Worm (Caenorhabditis elegans) whole organism, L3 larva: ENCODE measurements around the gene dlst-1.

Experiments used
- R02D3.7 ChIP-seq: fragments of 150-350 bp; optimal IDR thresholded peaks from 2 replicates; lab custom pipeline; 2014; ENCODE audit warnings: missing biosample characterization, missing genetic modification characterization
- ZK546.5 ChIP-seq: sonication (generic microtip); optimal IDR thresholded peaks from 2 replicates; lab custom pipeline; 2017; ENCODE audit warnings: missing biosample characterization, missing genetic modification characterization
- aly-2 ChIP-seq: fragments of 150-350 bp; optimal IDR thresholded peaks from 2 replicates; lab custom pipeline; 2014; ENCODE audit warnings: missing biosample characterization, missing genetic modification characterization
- ama-1 ChIP-seq: fragments of 150-350 bp; optimal IDR thresholded peaks from 2 replicates; lab custom pipeline; 2018
- ceh-16 ChIP-seq: sonication (generic microtip); optimal IDR thresholded peaks from 2 replicates; lab custom pipeline; 2017; ENCODE audit warnings: missing biosample characterization, missing genetic modification characterization
- ceh-82 ChIP-seq: fragments of 150-350 bp; optimal IDR thresholded peaks from 2 replicates; lab custom pipeline; 2014; ENCODE audit warnings: missing biosample characterization, missing genetic modification characterization
- ceh-9 ChIP-seq: sonication (generic microtip); optimal IDR thresholded peaks from 2 replicates; lab custom pipeline; 2018; ENCODE audit warnings: missing biosample characterization, missing genetic modification characterization
- daf-12 ChIP-seq: fragments of 150-350 bp; optimal IDR thresholded peaks from 2 replicates; lab custom pipeline; 2014; ENCODE audit warnings: missing biosample characterization, missing genetic modification reagents, missing genetic modification characterization
- elt-1 ChIP-seq: fragments of 150-350 bp; optimal IDR thresholded peaks from 2 replicates; lab custom pipeline; 2014; ENCODE audit warnings: missing biosample characterization, missing genetic modification characterization
- elt-2 ChIP-seq: sonication (generic microtip); optimal IDR thresholded peaks from 2 replicates; lab custom pipeline; 2016; ENCODE audit warnings: missing genetic modification reagents, mild to moderate bottlenecking, missing genetic modification characterization, missing compliant biosample characterization
- elt-3 ChIP-seq, 3 experiments: fragments of 150-350 bp in 1 of 3; sonication (generic microtip) in 2 of 3; optimal IDR thresholded peaks; 2 replicates in 2 of 3; 4 replicates in 1 of 3; lab custom pipeline; 2014 to 2017; ENCODE audit warnings: missing biosample characterization in 3 of 3, missing genetic modification characterization in 3 of 3
- eor-1 ChIP-seq, 2 experiments: fragments of 150-350 bp; optimal IDR thresholded peaks; 2 replicates each; lab custom pipeline; 2014 to 2018; ENCODE audit warnings: missing biosample characterization in 2 of 2, missing genetic modification characterization in 2 of 2
- fkh-10 ChIP-seq: sonication (generic microtip); optimal IDR thresholded peaks from 2 replicates; lab custom pipeline; 2017; ENCODE audit warnings: missing biosample characterization, missing genetic modification reagents, missing genetic modification characterization
- fkh-2 ChIP-seq: fragments of 150-350 bp; optimal IDR thresholded peaks from 2 replicates; lab custom pipeline; 2014; ENCODE audit warnings: missing biosample characterization, missing genetic modification reagents, missing genetic modification characterization
- fos-1 ChIP-seq: fragments of 150-350 bp; optimal IDR thresholded peaks from 2 replicates; lab custom pipeline; 2014; ENCODE audit warnings: missing biosample characterization, missing genetic modification characterization
- hmg-11 ChIP-seq: sonication (generic microtip); optimal IDR thresholded peaks from 2 replicates; lab custom pipeline; 2016; ENCODE audit warnings: missing genetic modification characterization, missing compliant biosample characterization
- lin-39 ChIP-seq: fragments of 150-350 bp; optimal IDR thresholded peaks from 2 replicates; lab custom pipeline; 2018; ENCODE audit warnings: missing biosample characterization, missing genetic modification reagents, missing genetic modification characterization
- lsy-12 ChIP-seq: sonication (generic microtip); optimal IDR thresholded peaks from 2 replicates; lab custom pipeline; 2016; ENCODE audit warnings: mild to moderate bottlenecking, missing genetic modification characterization, missing compliant biosample characterization
- mdl-1 ChIP-seq: fragments of 150-350 bp; optimal IDR thresholded peaks from 2 replicates; lab custom pipeline; 2014; ENCODE audit warnings: missing biosample characterization, missing genetic modification characterization
- mml-1 ChIP-seq: fragments of 150-350 bp; sonication (generic microtip); optimal IDR thresholded peaks from 3 replicates; lab custom pipeline; 2014; ENCODE audit warnings: missing biosample characterization, missing genetic modification characterization
- nfya-1 ChIP-seq: sonication (generic microtip); optimal IDR thresholded peaks from 2 replicates; lab custom pipeline; 2017; ENCODE audit warnings: missing genetic modification characterization, mild to moderate bottlenecking, missing compliant biosample characterization, antibody characterized with exemption, moderate library complexity; ENCODE audit not compliant: insufficient read depth
- nhr-11 ChIP-seq: fragments of 150-350 bp; optimal IDR thresholded peaks from 2 replicates; lab custom pipeline; 2014; ENCODE audit warnings: missing biosample characterization, missing genetic modification characterization
- nhr-12 ChIP-seq: fragments of 150-350 bp; optimal IDR thresholded peaks from 2 replicates; lab custom pipeline; 2014; ENCODE audit warnings: missing biosample characterization, missing genetic modification characterization
- nhr-25 ChIP-seq: sonication (generic microtip); optimal IDR thresholded peaks from 2 replicates; lab custom pipeline; 2017; ENCODE audit warnings: missing biosample characterization, missing genetic modification characterization
- nhr-43 ChIP-seq: sonication (generic microtip); optimal IDR thresholded peaks from 2 replicates; lab custom pipeline; 2016; ENCODE audit warnings: mild to moderate bottlenecking, missing genetic modification characterization, missing compliant biosample characterization; ENCODE audit not compliant: poor library complexity, severe bottlenecking
- nhr-67 ChIP-seq: fragments of 150-350 bp; optimal IDR thresholded peaks from 2 replicates; lab custom pipeline; 2014; ENCODE audit warnings: missing biosample characterization, missing genetic modification characterization
- nhr-77 ChIP-seq: fragments of 150-350 bp; optimal IDR thresholded peaks from 2 replicates; lab custom pipeline; 2014; ENCODE audit warnings: missing biosample characterization, missing genetic modification characterization
- pha-4 ChIP-seq: fragments of 150-350 bp; optimal IDR thresholded peaks from 2 replicates; lab custom pipeline; 2014; ENCODE audit warnings: missing biosample characterization, missing genetic modification reagents, missing genetic modification characterization
- pqm-1 ChIP-seq: fragments of 150-350 bp; optimal IDR thresholded peaks from 2 replicates; lab custom pipeline; 2017; ENCODE audit warnings: missing biosample characterization, missing genetic modification characterization, inconsistent platforms
- sea-2 ChIP-seq: fragments of 150-350 bp; sonication (generic microtip); optimal IDR thresholded peaks from 4 replicates; lab custom pipeline; 2014; ENCODE audit warnings: missing biosample characterization, missing genetic modification reagents, missing genetic modification characterization
- skn-1 ChIP-seq: fragments of 150-350 bp; optimal IDR thresholded peaks from 2 replicates; lab custom pipeline; 2014; ENCODE audit warnings: missing biosample characterization, missing genetic modification characterization
- snpc-4 ChIP-seq: fragments of 150-350 bp; optimal IDR thresholded peaks from 2 replicates; lab custom pipeline; 2014; ENCODE audit warnings: missing biosample characterization, missing genetic modification characterization
- tbx-2 ChIP-seq: sonication (generic microtip); optimal IDR thresholded peaks from 2 replicates; lab custom pipeline; 2016; ENCODE audit warnings: mild to moderate bottlenecking, missing genetic modification characterization, missing compliant biosample characterization
- unc-39 ChIP-seq: sonication (generic microtip); optimal IDR thresholded peaks from 4 replicates; lab custom pipeline; 2017; ENCODE audit warnings: missing biosample characterization, missing genetic modification characterization
- unc-62 ChIP-seq: fragments of 150-350 bp; sonication (generic microtip); optimal IDR thresholded peaks from 4 replicates; lab custom pipeline; 2014; ENCODE audit warnings: missing biosample characterization, missing genetic modification reagents, missing genetic modification characterization
- zag-1 ChIP-seq: fragments of 150-350 bp; optimal IDR thresholded peaks from 2 replicates; lab custom pipeline; 2014; ENCODE audit warnings: missing biosample characterization, missing genetic modification characterization
- ztf-11 ChIP-seq: fragments of 150-350 bp; optimal IDR thresholded peaks from 2 replicates; lab custom pipeline; 2014; ENCODE audit warnings: missing biosample characterization, missing genetic modification characterization
- ztf-4 ChIP-seq: fragments of 150-350 bp; optimal IDR thresholded peaks from 2 replicates; lab custom pipeline; 2014; ENCODE audit warnings: missing biosample characterization, missing genetic modification characterization

The dlst-1 gene

DNA sequence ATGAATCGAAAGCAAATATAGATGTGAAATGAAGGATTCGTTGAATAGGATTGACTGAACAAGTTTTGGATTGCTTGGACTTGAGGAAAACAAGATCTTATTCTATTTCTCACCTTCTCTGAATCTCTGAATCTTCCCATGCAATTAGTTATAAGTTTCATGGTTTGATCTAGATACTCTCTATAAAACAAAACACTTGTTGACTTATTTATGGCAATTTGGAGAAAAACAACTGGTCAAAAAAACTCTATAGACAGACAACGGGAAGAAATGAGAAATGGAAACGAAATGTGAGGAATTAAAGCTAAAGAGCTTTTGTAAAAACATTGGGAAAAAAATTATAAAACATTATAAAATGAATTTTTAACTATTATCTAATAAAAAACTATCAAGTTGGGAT is 14.2 kb downstream of the dlst-1 start, which contains the start of gene W02F12.8:
Gene W02F12.8 (minus strand): TSS at position 101 of the 400 bp plus-strand sequence.
- no peak for TF ChIP-seq ztf-11 (tag; lab: Kevin White, UChicago)
- TF ChIP-seq, all 47 proteins: peak for 0

DNA sequence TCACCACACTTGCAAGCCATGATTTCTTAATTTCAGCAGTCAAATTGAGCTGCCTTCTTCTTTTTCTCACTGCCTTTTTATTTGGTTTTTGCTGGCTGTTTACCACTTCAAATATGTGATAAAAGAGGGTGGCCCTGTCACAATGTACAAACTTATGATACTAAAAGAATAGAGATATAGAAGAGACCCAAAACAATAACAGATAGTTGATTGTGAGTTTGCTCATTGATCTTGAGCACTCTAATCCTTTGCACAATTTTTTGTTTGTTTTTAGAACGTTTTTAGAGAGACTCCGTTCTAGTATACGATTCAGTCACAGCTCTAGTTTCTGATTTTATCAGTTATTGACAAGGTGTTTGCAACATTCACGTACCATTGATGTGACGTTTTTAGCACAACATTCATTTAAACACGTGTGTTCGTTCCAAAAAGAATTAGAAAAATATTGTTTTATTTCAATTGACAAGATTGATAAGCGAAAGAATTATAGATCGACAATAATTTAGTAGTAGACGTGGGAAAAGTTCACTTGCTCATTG is 17.0 kb downstream of the dlst-1 start, which contains the start of gene mtl-1:
Gene mtl-1 (minus strand): TSS at position 51 of the 539 bp plus-strand sequence.
- peak; percentile 53 for TF ChIP-seq elt-2 (tag; lab: Kevin White, UChicago)
- TF ChIP-seq ceh-82 = no peak
- TF ChIP-seq zag-1 (tag; lab: Kevin White, UChicago) = no peak
- no peak for TF ChIP-seq mdl-1 (tag; lab: Kevin White, UChicago)
- TF ChIP-seq pqm-1 (tag; lab: Kevin White, UChicago) = peak; percentile 84
- TF ChIP-seq ceh-9 = no peak
- no peak for TF ChIP-seq tbx-2 (tag; lab: Kevin White, UChicago)
- no peak for TF ChIP-seq fos-1 (tag; lab: Kevin White, UChicago)
- TF ChIP-seq hmg-11 (tag; lab: Kevin White, UChicago) = no peak
- no peak for TF ChIP-seq aly-2
- no peak for TF ChIP-seq unc-39 (tag; lab: Kevin White, UChicago)
- no peak for TF ChIP-seq lin-39
- no peak for TF ChIP-seq lsy-12 (tag; lab: Kevin White, UChicago)
- TF ChIP-seq ZK546.5 (tag; lab: Kevin White, UChicago) = no peak
- no peak for TF ChIP-seq unc-62 (GFP tag; lab: Kevin White, UChicago)
- TF ChIP-seq nhr-43 (tag; lab: Kevin White, UChicago) = no peak
- no peak for TF ChIP-seq fkh-2
- TF ChIP-seq nhr-25 (tag; lab: Kevin White, UChicago) = no peak
- TF ChIP-seq ceh-16 (tag; lab: Kevin White, UChicago) = no peak
- TF ChIP-seq skn-1 (tag; lab: Kevin White, UChicago) = no peak
- no peak for TF ChIP-seq nhr-11
- peak; percentile 37 for TF ChIP-seq pha-4
- no peak for TF ChIP-seq fkh-10 (GFP tag; lab: Kevin White, UChicago)
- peak; percentile 8 for TF ChIP-seq ama-1 (lab: Kevin White, UChicago)
- no peak for TF ChIP-seq ztf-4
- no peak for TF ChIP-seq nhr-77 (tag; lab: Kevin White, UChicago)
- no peak for TF ChIP-seq sea-2 (GFP tag; lab: Kevin White, UChicago)
- TF ChIP-seq elt-3 (tag; optimal IDR thresholded peaks at IDR 0.05; lab: Kevin White, UChicago) = no peak
- no peak for TF ChIP-seq nhr-12 (tag; lab: Kevin White, UChicago)
- no peak for TF ChIP-seq daf-12 (tag; lab: Kevin White, UChicago)
- no peak for TF ChIP-seq elt-1 (tag; lab: Kevin White, UChicago)
- TF ChIP-seq snpc-4 (tag; lab: Kevin White, UChicago) = no peak
- TF ChIP-seq eor-1 (tag; optimal IDR thresholded peaks at IDR 0.05; lab: Kevin White, UChicago) = no peak
- no peak for TF ChIP-seq R02D3.7 (tag; lab: Kevin White, UChicago)
- TF ChIP-seq, all 47 proteins: peak for 4

DNA sequence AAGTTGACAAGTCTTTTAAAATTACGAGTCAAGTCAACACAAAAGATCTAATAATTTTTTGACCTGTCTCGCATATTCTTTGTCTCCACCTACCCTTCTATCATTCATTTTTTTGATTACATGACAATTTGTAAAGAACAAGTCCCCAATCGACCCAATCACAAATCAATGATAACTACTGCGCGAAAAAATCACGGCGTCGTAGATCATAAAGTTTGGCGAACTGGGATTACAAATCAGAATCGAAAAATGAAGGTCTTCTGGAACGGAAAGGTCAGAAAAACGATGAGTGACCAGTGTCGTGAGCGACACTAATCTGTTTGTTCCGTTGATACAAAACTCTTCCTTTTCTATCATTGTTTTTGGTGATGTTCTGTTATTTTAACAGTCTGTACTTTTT is 18.8 kb downstream of the dlst-1 start:
- TF ChIP-seq nhr-25 (tag; lab: Kevin White, UChicago) (peak; percentile 62), lsy-12 (tag; lab: Kevin White, UChicago) (no peak), daf-12 (tag; lab: Kevin White, UChicago) (no peak)

DNA sequence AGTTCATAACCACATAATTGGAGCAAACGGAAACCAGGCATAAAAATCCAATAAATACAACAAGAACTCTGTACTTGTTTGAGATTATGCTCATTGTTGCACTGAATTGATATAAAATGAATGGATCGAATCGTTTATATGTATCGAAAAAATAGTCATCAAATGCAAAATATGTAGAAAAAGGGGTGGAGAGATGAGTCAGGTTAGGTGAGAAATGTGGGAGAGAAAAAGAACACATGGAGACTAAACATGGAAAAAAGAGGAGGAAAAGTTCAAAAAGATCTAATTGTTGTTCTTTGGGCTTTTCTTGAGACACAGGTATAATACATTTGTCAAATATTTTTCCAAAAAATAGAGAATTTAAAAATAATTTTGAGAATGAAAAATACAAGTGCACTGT is 20.5 kb downstream of the dlst-1 start, which contains the start of gene K11G9.5:
Gene K11G9.5 (minus strand): TSS at position 101 of the 400 bp plus-strand sequence.
- TF ChIP-seq mml-1 (tag; lab: Kevin White, UChicago) (no peak), lin-39 (no peak), lsy-12 (tag; lab: Kevin White, UChicago) (no peak), nhr-12 (tag; lab: Kevin White, UChicago) (no peak)

DNA sequence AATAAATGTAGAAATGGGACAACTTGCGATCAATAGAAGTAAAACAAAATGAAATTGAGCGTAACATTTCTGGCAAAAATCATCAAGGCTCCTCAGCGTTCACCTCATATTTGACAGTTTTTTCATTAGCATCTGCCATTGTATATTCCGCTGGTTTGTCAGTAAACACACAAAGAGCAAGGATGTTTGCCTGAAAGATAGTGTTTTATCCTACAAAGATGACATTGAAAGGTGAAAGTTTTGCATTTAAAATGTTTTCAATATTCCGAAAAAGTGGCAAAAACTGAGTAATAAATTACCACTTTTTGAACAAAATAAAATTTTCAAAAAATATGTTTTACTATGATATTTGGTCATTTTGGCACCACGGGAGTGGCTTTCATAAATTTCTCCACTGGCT is 22.9 kb downstream of the dlst-1 start:
- TF ChIP-seq snpc-4 (tag; lab: Kevin White, UChicago) (no peak), fkh-2 (no peak), ZK546.5 (tag; lab: Kevin White, UChicago) (no peak), ceh-9 (no peak), elt-2 (tag; lab: Kevin White, UChicago) (no peak), nfya-1 (tag; lab: Kevin White, UChicago) (no peak), nhr-67 (no peak), eor-1 (tag; optimal IDR thresholded peaks at IDR 0.05; lab: Kevin White, UChicago) (no peak), sea-2 (GFP tag; lab: Kevin White, UChicago) (no peak), nhr-12 (tag; lab: Kevin White, UChicago) (no peak), aly-2 (no peak), ceh-82 (no peak), tbx-2 (tag; lab: Kevin White, UChicago) (no peak)
- TF ChIP-seq, all 47 proteins: peak for 0
